Fruit fly (Drosophila melanogaster): ENCODE data around the gene CG12320.

DNA sequence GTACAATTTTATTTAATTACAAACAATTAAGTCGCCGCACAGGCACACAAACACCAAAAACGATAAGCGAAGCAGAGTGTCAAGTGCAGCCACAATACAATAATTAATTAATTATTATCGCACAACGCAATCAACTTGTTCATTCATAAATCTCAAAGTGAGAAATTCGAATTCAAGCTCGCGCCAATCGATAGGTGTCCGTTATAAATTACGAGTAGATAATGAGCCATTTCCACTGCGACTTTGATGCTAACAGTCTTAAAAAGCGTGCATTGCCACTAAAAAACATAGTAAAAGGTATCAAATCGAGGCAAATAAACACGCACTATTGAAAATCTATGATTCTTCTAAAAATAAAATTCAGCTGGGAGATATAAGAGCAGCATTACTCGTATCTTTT, 22.3 kb downstream of the CG12320 start:
- TF ChIP-seq CG17806 (tag; optimal IDR thresholded peaks at IDR 0.05) (no peak), CG34367 (tag; optimal IDR thresholded peaks at IDR 0.05) (no peak), EcR (GFP tag; optimal IDR thresholded peaks at IDR 0.05) (no peak), CG9948 (tag; optimal IDR thresholded peaks at IDR 0.05) (no peak), CG32121 (GFP tag; IDR thresholded peaks at IDR 0.05) (no peak), CG14655 (GFP tag; optimal IDR thresholded peaks at IDR 0.05) (no peak), CG8159 (tag; optimal IDR thresholded peaks at IDR 0.05) (no peak), CG13204 (GFP tag; optimal IDR thresholded peaks at IDR 0.05) (no peak), CG8301 (tag; optimal IDR thresholded peaks at IDR 0.05) (no peak), CG12605 (GFP tag; IDR thresholded peaks at IDR 0.05) (no peak), CG4496 (GFP tag; IDR thresholded peaks at IDR 0.05) (no peak), gl (tag; optimal IDR thresholded peaks at IDR 0.05) (no peak)

Measured in whole organism, pupa.